Fruit fly (Drosophila melanogaster) whole organism, wandering third instar larva: ENCODE measurements around the gene CG5810.
A peak's percentile ranks its signal among the peaks of the same experiment; 100 is the strongest.

Experiments used
- CG32264 ChIP-seq: fragments of 200-800 bp; sonication (Bioruptor generic); optimal IDR thresholded peaks from 2 replicates; lab custom pipeline; 2016; ENCODE audit warnings: missing biosample characterization, missing genetic modification characterization
- CrebA ChIP-seq: fragments of 200-800 bp; sonication (Bioruptor generic); optimal IDR thresholded peaks from 2 replicates; lab custom pipeline; 2016; ENCODE audit warnings: missing biosample characterization, mild to moderate bottlenecking, missing genetic modification characterization, borderline replicate concordance
- Dfd ChIP-seq: fragments of >200 bp; optimal IDR thresholded peaks from 2 replicates; lab custom pipeline; 2017; ENCODE audit warnings: missing biosample characterization, missing genetic modification characterization
- Dif ChIP-seq: fragments of 200-275, 200-300 bp; sonication (Bioruptor generic); optimal IDR thresholded peaks from 2 replicates; lab custom pipeline; 2018; ENCODE audit warnings: missing biosample characterization, missing genetic modification characterization; ENCODE audit not compliant: partially characterized antibody
- GATAd ChIP-seq: sonication (Bioruptor generic); optimal IDR thresholded peaks from 2 replicates; lab custom pipeline; 2016; ENCODE audit warnings: missing biosample characterization, missing genetic modification characterization
- Hr78 ChIP-seq: fragments of >200 bp; optimal IDR thresholded peaks from 2 replicates; lab custom pipeline; 2017; ENCODE audit warnings: missing biosample characterization, missing genetic modification characterization
- Hr83 ChIP-seq: fragments of 200-300 bp; sonication (Bioruptor generic); optimal IDR thresholded peaks from 2 replicates; lab custom pipeline; 2016; ENCODE audit warnings: missing biosample characterization, mild to moderate bottlenecking, missing genetic modification characterization, moderate library complexity; ENCODE audit not compliant: poor library complexity, severe bottlenecking
- Mio ChIP-seq: sonication (Bioruptor generic); optimal IDR thresholded peaks from 2 replicates; lab custom pipeline; 2016; ENCODE audit warnings: missing biosample characterization, missing genetic modification characterization
- N ChIP-seq: fragments of >200 bp; optimal IDR thresholded peaks from 2 replicates; lab custom pipeline; 2018; ENCODE audit warnings: missing biosample characterization, missing external identifiers, missing genetic modification characterization
- OdsH ChIP-seq: fragments of 200-800 bp; sonication (Bioruptor generic); optimal IDR thresholded peaks from 2 replicates; lab custom pipeline; 2016; ENCODE audit warnings: missing biosample characterization, mild to moderate bottlenecking, missing genetic modification characterization
- Rel ChIP-seq, 2 experiments: fragments of 200-800 bp; sonication (Bioruptor generic) in 1 of 2; optimal IDR thresholded peaks; 2 replicates in 1 of 2; 3 replicates in 1 of 2; lab custom pipeline; 2016 to 2019; ENCODE audit warnings: mild to moderate bottlenecking in 2 of 2, missing biosample characterization in 2 of 2, missing genetic modification characterization in 2 of 2, moderate library complexity in 1 of 2
- Vsx2 ChIP-seq: fragments of 200-300, 225-300 bp; sonication (Bioruptor generic); optimal IDR thresholded peaks from 2 replicates; lab custom pipeline; 2018; ENCODE audit warnings: missing biosample characterization, missing genetic modification characterization; ENCODE audit not compliant: partially characterized antibody
- br ChIP-seq: fragments of 200-800 bp; sonication (Bioruptor generic); optimal IDR thresholded peaks from 2 replicates; lab custom pipeline; 2016; ENCODE audit warnings: missing biosample characterization, missing genetic modification characterization
- brk ChIP-seq: fragments of 200-800 bp; sonication (Bioruptor generic); optimal IDR thresholded peaks from 2 replicates; lab custom pipeline; 2016; ENCODE audit warnings: missing biosample characterization, mild to moderate bottlenecking, missing genetic modification characterization
- dl ChIP-seq, 2 experiments: fragments of 175-275, 200-275 bp in 1 of 2; fragments of 200-275 bp in 1 of 2; sonication (Bioruptor generic); optimal IDR thresholded peaks; lab custom pipeline; 2018; ENCODE audit warnings: mild to moderate bottlenecking in 2 of 2, missing biosample characterization in 2 of 2, missing genetic modification characterization in 2 of 2, moderate library complexity in 2 of 2; ENCODE audit not compliant: partially characterized antibody in 2 of 2, insufficient read depth in 1 of 2
- dmrt93B ChIP-seq: fragments of 200-800 bp; sonication (Bioruptor generic); optimal IDR thresholded peaks from 2 replicates; lab custom pipeline; 2018; ENCODE audit warnings: missing biosample characterization, mild to moderate bottlenecking, missing genetic modification characterization
- dsf ChIP-seq: sonication (Bioruptor generic); optimal IDR thresholded peaks from 2 replicates; lab custom pipeline; 2016; ENCODE audit warnings: missing biosample characterization, missing genetic modification characterization, borderline replicate concordance
- ey ChIP-seq: fragments of 200-800 bp; sonication (Bioruptor generic); optimal IDR thresholded peaks from 2 replicates; lab custom pipeline; 2016; ENCODE audit warnings: missing biosample characterization, missing genetic modification characterization
- foxo ChIP-seq, 2 experiments: fragments of 200-800 bp; sonication (Bioruptor generic); optimal IDR thresholded peaks; 2 replicates in 1 of 2; 3 replicates in 1 of 2; lab custom pipeline; 2016 to 2017; ENCODE audit warnings: missing biosample characterization in 2 of 2, missing genetic modification characterization in 2 of 2
- fru ChIP-seq: fragments of 200-800 bp; sonication (Bioruptor generic); optimal IDR thresholded peaks from 3 replicates; lab custom pipeline; 2016; ENCODE audit warnings: missing biosample characterization, mild to moderate bottlenecking, missing genetic modification characterization
- h ChIP-seq: fragments of 200-800 bp; sonication (Bioruptor generic); optimal IDR thresholded peaks from 3 replicates; lab custom pipeline; 2016; ENCODE audit warnings: missing biosample characterization, mild to moderate bottlenecking, missing genetic modification characterization
- lola ChIP-seq: fragments of >200 bp; optimal IDR thresholded peaks from 2 replicates; lab custom pipeline; 2017; ENCODE audit warnings: missing biosample characterization, missing genetic modification characterization
- pan ChIP-seq: fragments of >200 bp; optimal IDR thresholded peaks from 2 replicates; lab custom pipeline; 2017
- psq ChIP-seq: fragments of 200-800 bp; sonication (Bioruptor generic); optimal IDR thresholded peaks from 3 replicates; lab custom pipeline; 2017; ENCODE audit warnings: missing biosample characterization, mild to moderate bottlenecking, missing genetic modification characterization, moderate library complexity
- rgr ChIP-seq: fragments of 200-800 bp; sonication (Bioruptor generic); optimal IDR thresholded peaks from 3 replicates; lab custom pipeline; 2016; ENCODE audit warnings: missing biosample characterization, mild to moderate bottlenecking, missing genetic modification characterization
- sage ChIP-seq: fragments of 200-800 bp; sonication (Bioruptor generic); optimal IDR thresholded peaks from 2 replicates; lab custom pipeline; 2016; ENCODE audit warnings: missing biosample characterization, mild to moderate bottlenecking, missing genetic modification characterization
- usp ChIP-seq: fragments of >200 bp; optimal IDR thresholded peaks from 2 replicates; lab custom pipeline; 2017; ENCODE audit warnings: missing biosample characterization, missing genetic modification characterization
- woc ChIP-seq: sonication (Bioruptor generic); optimal IDR thresholded peaks from 2 replicates; lab custom pipeline; 2016; ENCODE audit warnings: missing biosample characterization, mild to moderate bottlenecking, missing genetic modification characterization

Gene CG5810

DNA sequence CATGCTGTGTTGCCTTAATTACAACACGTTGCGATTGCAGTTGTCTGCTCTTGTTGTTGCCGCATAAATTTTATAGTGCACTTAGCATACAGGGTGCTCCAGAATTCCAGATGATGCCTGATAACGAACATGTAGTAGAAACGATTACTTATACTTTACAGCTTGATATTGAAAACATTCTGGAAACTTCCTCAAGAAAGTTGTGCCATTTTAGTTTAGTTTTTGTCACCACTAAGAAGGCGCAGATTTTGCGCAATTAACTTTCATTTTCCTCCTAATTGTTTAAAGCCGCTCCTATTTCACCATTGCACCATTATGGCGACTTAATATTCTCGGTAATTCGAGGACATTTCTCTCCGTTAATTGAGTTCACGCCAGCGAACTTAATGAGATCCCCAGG is 28.7 kb downstream of the CG5810 start:
- no peak for TF ChIP-seq Hr83 (GFP tag; lab: Kevin White, UChicago)
- no peak for TF ChIP-seq lola
- no peak for TF ChIP-seq CG32264 (GFP tag; lab: Kevin White, UChicago)
- TF ChIP-seq pan (lab: Kevin White, UChicago): no peak
- no peak for TF ChIP-seq Hr78 (GFP tag; lab: Kevin White, UChicago)

dm6 chr3R:21193742-21194141 is 30.2 kb downstream of the CG5810 start:
- TF ChIP-seq Dif (no peak), dl (GFP tag; optimal IDR thresholded peaks at IDR 0.05; lab: Kevin White, UChicago; ENCODE audit: insufficient read depth in 1 of 2, partially characterized antibody in 2 of 2) (no peak), GATAd (GFP tag; lab: Kevin White, UChicago) (no peak)

- TF ChIP-seq h (GFP tag; lab: Kevin White, UChicago): peak; percentile 18
- peak in 1 of 2 experiments; percentile 32 for TF ChIP-seq foxo (GFP tag; optimal IDR thresholded peaks at IDR 0.05; lab: Kevin White, UChicago)
- peak; percentile 3 for TF ChIP-seq rgr (GFP tag; lab: Kevin White, UChicago)
- no peak for TF ChIP-seq CrebA (GFP tag; lab: Kevin White, UChicago)
- peak; percentile 18 for TF ChIP-seq ey (GFP tag; lab: Kevin White, UChicago)
- no peak for TF ChIP-seq Rel (GFP tag; optimal IDR thresholded peaks at IDR 0.05; lab: Kevin White, UChicago)
- TF ChIP-seq Rel (tag; optimal IDR thresholded peaks at IDR 0.05; lab: Kevin White, UChicago): no peak
- TF ChIP-seq woc (GFP tag; lab: Kevin White, UChicago): no peak
- peak; percentile 10 for TF ChIP-seq br (GFP tag; lab: Kevin White, UChicago)
These were observed 31.8 kb downstream of the CG5810 start for dm6 chr3R:21195210-21195967.

DNA sequence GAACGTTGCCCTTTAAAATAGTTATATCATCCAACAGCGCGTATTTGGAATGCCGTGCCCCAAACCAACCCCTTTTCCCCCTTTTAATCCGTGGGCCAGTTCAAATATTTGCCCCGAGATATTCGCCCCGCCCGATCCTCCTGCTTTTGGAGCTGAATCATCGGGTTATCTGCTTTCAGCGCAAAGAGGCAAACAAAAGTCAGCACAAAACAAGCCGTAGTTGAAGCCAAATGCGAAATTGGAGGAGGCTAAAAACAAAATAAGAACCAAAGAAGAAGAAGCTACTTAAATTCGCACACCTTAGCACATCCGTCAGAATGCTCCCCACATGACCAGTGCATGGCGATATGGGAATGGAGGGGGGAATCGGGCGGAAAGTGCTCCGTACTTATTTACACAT is 34.0 kb downstream of the CG5810 start:
- no peak for TF ChIP-seq fru (GFP tag; lab: Kevin White, UChicago)
- no peak for TF ChIP-seq dmrt93B (GFP tag; lab: Kevin White, UChicago)
- TF ChIP-seq N: no peak
- no peak for TF ChIP-seq CG32264 (GFP tag; lab: Kevin White, UChicago)
- TF ChIP-seq foxo (GFP tag; optimal IDR thresholded peaks at IDR 0.05; lab: Kevin White, UChicago): no peak
- TF ChIP-seq Hr78 (GFP tag; lab: Kevin White, UChicago): no peak
- TF ChIP-seq Rel (GFP tag; optimal IDR thresholded peaks at IDR 0.05; lab: Kevin White, UChicago): no peak
- no peak for TF ChIP-seq Rel (tag; optimal IDR thresholded peaks at IDR 0.05; lab: Kevin White, UChicago)
- no peak for TF ChIP-seq dl (GFP tag; optimal IDR thresholded peaks at IDR 0.05; lab: Kevin White, UChicago; ENCODE audit: insufficient read depth in 1 of 2, partially characterized antibody in 2 of 2)
- no peak for TF ChIP-seq Vsx2 (GFP tag; lab: Kevin White, UChicago)
- TF ChIP-seq OdsH (GFP tag; lab: Kevin White, UChicago): no peak
- TF ChIP-seq, all 38 proteins: peak for 0

DNA sequence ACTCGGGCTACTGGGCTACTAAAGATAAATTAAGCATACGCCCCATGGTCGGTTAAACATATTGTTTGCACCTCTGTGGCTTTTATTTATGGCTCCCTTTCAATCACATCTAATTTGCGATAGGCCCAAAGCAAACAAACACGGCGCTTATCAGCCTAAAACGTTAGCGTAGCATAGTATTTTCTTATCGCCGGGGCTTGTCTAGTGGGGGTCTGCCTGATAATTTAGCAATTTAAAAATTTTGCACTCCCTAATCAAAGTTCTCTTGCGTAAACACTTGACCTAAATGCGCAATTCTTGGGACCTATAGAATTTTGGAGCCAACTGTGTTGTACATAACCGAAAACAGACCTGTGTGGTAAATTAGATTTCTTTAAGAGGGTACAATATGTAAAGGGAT is 34.5 kb downstream of the CG5810 start:
- no peak for TF ChIP-seq sage
- TF ChIP-seq N: no peak
- no peak for TF ChIP-seq psq (GFP tag; lab: Kevin White, UChicago)
- TF ChIP-seq Hr83 (GFP tag; lab: Kevin White, UChicago): no peak
- TF ChIP-seq Hr78 (GFP tag; lab: Kevin White, UChicago): no peak
- peak; percentile 2 for TF ChIP-seq CrebA (GFP tag; lab: Kevin White, UChicago)
- no peak for TF ChIP-seq OdsH (GFP tag; lab: Kevin White, UChicago)
- TF ChIP-seq usp (GFP tag; lab: Kevin White, UChicago): no peak
- TF ChIP-seq pan (lab: Kevin White, UChicago): no peak
- no peak for TF ChIP-seq Vsx2 (GFP tag; lab: Kevin White, UChicago)
- no peak for TF ChIP-seq dsf (GFP tag; lab: Kevin White, UChicago)
- no peak for TF ChIP-seq dmrt93B (GFP tag; lab: Kevin White, UChicago)
- no peak for TF ChIP-seq Mio (GFP tag; lab: Kevin White, UChicago)
- TF ChIP-seq Dfd (GFP tag; lab: Kevin White, UChicago): no peak
- peak; percentile 2 for TF ChIP-seq h (GFP tag; lab: Kevin White, UChicago)
- TF ChIP-seq brk: no peak
- no peak for TF ChIP-seq CG32264 (GFP tag; lab: Kevin White, UChicago)
- TF ChIP-seq woc (GFP tag; lab: Kevin White, UChicago): no peak
- TF ChIP-seq, all 38 proteins: peak for 2
